Worm (Caenorhabditis elegans): ENCODE data around the gene Y47D7A.2.

Gene Y47D7A.2

ce11 chrV:4429576-4429975 is 9.5 kb downstream of the Y47D7A.2 start, which contains the start of gene Y47D7A.12:
Y47D7A.12 (minus strand) TSS chrV:4429676.
- TF ChIP-seq W03F9.2 (tag; optimal IDR thresholded peaks at IDR 0.05) (no peak), him-1 (tag; optimal IDR thresholded peaks at IDR 0.05) (no peak), dao-5 (tag; optimal IDR thresholded peaks at IDR 0.05) (no peak)

DNA sequence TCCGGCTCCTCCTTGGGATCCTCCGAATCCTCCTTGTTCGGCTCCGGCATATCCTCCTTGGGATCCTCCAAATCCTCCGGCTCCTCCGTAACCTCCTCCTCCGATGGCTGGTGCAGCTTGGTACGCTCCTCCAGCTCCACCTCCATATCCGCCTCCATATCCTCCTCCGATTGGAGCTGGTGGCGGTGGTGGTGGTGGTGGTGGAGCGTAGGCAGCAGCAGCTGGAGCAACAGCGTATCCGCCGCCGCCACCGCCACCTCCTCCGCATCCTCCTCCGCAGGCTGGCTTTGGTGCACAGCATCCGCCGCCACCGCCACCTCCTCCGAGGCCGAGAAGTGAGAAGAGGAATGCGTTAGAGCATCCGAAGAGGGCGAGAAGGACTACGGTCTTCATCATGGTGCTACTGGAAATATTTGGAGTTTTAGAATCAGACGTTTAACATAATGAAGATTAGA is 12.7 kb downstream of the Y47D7A.2 start, which contains the start of gene Y47D7A.15:
Gene Y47D7A.15 (minus strand): TSS at position 405 of the 455 bp plus-strand sequence.
- no peak for TF ChIP-seq him-1 (tag; optimal IDR thresholded peaks at IDR 0.05)
- TF ChIP-seq W03F9.2 (tag; optimal IDR thresholded peaks at IDR 0.05): no peak
- TF ChIP-seq dao-5 (tag; optimal IDR thresholded peaks at IDR 0.05): no peak

- TF ChIP-seq W03F9.2 (tag; optimal IDR thresholded peaks at IDR 0.05) (no peak), him-1 (tag; optimal IDR thresholded peaks at IDR 0.05) (no peak), dao-5 (tag; optimal IDR thresholded peaks at IDR 0.05) (no peak)
These were observed 15.4 kb downstream of the Y47D7A.2 start, which contains the start of gene Y47D7A.13 for ce11 chrV:4435411-4435981. Y47D7A.13 (minus strand) TSS chrV:4435927.

DNA sequence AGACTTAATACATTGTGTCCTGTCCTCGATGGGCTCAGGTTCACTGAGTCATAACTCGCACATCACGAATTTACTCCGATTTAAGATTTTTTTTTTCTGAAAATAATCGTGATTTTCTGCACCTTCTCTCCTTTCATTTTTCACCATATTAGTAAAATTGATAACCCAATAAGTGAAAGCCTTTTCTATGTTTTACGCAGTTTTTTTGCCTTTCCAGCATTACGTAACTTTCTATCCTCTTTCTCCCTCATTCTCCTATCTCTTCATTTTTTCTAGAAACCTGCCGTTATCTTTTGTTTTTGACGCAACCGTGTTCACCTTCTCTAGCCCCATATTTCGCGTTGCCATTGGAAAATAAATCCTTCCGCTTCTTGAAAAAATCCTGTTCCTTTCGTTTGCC is 17.1 kb downstream of the Y47D7A.2 start:
- TF ChIP-seq dao-5 (tag; optimal IDR thresholded peaks at IDR 0.05): no peak

- TF ChIP-seq dao-5 (tag; optimal IDR thresholded peaks at IDR 0.05): no peak
- TF ChIP-seq W03F9.2 (tag; optimal IDR thresholded peaks at IDR 0.05): no peak
- TF ChIP-seq him-1 (tag; optimal IDR thresholded peaks at IDR 0.05): no peak
These were observed 22.8 kb downstream of the Y47D7A.2 start, which contains the start of gene rft-1 for ce11 chrV:4442749-4443381. rft-1 (minus strand) TSS chrV:4443223.

DNA sequence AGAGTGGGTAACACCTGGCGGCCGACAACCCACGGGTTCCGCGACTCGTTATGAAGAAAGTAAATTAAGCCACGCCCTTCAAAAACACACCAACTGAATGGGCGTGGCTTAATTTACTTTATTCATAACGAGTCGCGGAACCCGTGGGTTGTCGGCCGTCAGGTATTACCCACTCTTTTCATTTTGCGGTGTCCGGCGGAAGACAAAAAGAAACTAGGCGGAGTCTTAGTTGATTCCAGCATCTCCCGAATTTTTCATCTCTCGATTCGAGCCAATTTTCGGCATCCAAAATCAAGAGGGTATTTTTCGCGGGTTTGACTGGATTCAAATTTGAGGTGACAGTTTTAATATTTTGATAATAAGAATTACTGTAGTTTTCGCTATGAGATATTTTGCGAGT is 27.6 kb downstream of the Y47D7A.2 start:
- no peak for TF ChIP-seq W03F9.2 (tag; optimal IDR thresholded peaks at IDR 0.05)
- TF ChIP-seq him-1 (tag; optimal IDR thresholded peaks at IDR 0.05): no peak
- no peak for TF ChIP-seq dao-5 (tag; optimal IDR thresholded peaks at IDR 0.05)

DNA sequence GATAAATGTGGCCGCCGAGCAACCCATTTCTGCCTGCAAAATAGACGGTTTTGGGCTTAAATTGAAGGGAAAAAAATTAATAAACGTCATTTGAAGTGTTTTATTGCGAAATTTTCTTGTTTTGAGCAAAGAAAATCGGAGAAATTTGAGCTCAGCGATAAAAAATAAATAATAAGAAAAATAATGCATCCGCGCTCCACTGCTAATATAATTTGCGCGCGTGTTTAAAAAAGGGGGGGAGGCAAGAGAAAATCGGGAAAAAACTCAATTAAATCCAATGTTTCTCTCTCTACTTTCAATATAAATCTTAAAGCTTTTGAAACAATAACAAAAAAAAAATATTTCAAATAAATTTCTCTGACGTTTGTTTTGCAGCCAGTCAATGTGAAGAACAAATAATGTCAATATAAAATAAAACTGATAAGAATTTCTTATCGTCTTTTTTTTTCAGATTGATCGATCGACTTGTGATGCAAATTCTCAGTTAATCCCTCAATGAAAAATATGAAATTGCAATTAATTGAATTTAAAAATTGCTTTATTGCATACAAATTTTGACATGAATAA is 30.5 kb downstream of the Y47D7A.2 start, which contains the start of gene rft-2:
Gene rft-2 (minus strand): TSS at position 41 of the 567 bp plus-strand sequence.
- TF ChIP-seq W03F9.2 (tag; optimal IDR thresholded peaks at IDR 0.05) (peak; percentile 49), him-1 (tag; optimal IDR thresholded peaks at IDR 0.05) (peak; percentile 33), dao-5 (tag; optimal IDR thresholded peaks at IDR 0.05) (no peak)

- TF ChIP-seq W03F9.2 (tag; optimal IDR thresholded peaks at IDR 0.05): no peak
- no peak for TF ChIP-seq dao-5 (tag; optimal IDR thresholded peaks at IDR 0.05)
- no peak for TF ChIP-seq him-1 (tag; optimal IDR thresholded peaks at IDR 0.05)
These were observed 34.6 kb downstream of the Y47D7A.2 start, which contains the start of gene gnrr-5 for ce11 chrV:4454634-4455033. gnrr-5 (minus strand) TSS chrV:4454734.

All from whole organism, L4/young adult.